Worm (Caenorhabditis elegans) whole organism, L4/young adult: ENCODE measurements around the gene let-99.

Experiments
- W03F9.2 ChIP-seq: fragments of 150-350 bp; optimal IDR thresholded peaks from 2 replicates; lab custom pipeline; 2014; ENCODE audit warnings: missing biosample characterization, missing genetic modification characterization
- dao-5 ChIP-seq: sonication (generic microtip); optimal IDR thresholded peaks from 2 replicates; lab custom pipeline; 2016; ENCODE audit warnings: missing genotype, missing genetic modification characterization, moderate library complexity, missing compliant biosample characterization
- him-1 ChIP-seq: sonication (generic microtip); optimal IDR thresholded peaks from 2 replicates; lab custom pipeline; 2016; ENCODE audit warnings: missing genotype, missing genetic modification reagents, missing genetic modification characterization, missing compliant biosample characterization

DNA sequence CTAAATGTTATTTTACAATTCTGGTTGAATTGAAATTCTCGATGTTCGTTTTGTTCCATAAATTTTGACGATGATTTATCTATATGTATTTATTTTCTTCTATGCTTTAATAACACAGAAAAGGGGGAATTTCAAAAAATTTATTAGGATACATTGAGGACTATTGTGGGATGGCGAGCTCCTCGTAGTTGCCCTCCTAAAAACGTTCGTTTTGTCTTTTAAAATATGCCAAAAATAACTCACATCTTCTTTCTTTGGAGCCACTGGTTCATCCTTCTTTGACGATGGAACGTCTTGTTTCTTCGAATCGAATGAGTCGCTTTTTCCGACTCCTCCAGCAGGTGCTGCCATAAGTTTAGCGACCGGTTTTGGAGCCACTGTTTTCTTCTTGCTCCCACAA is 2.9 kb downstream of the let-99 start:
- TF ChIP-seq him-1 = no peak
- TF ChIP-seq dao-5 (tag; lab: Kevin White, UChicago) = no peak
- TF ChIP-seq W03F9.2 (tag; lab: Kevin White, UChicago) = no peak
